Worm (Caenorhabditis elegans): ENCODE measurements around the gene F53G2.3.

DNA sequence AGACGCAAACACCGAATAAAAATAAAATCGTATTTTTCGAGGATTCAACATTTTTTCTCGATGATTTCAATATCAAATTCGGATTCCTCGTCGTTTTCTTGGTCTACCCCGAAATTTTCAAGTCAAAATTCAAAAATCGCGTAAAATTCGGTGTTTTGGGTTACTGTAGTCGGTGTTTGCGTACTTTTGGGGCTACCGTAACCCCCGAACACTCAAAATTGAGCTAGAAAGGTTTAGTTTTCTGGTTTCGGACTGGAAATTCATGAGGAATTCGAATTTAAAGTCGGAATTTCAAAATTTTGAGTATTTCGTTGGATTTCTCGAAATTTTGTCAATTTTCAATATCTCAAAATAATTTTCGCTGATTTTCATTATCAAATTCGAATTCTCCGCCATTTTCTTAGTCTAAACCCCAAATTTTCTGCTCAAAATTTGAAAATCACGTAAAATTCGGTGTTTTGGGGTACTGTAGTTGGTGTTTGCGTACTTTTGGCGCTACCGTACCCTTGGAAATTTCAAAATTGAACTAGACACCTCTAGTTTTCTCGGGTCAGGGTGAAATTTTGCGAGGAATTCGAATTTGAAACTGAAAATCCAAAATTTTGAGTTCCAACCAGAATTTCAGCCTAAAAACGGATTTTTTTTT is 24.1 kb upstream of the F53G2.3 start:
- TF ChIP-seq ztf-4 (tag; optimal IDR thresholded peaks at IDR 0.05) (no peak), ztf-11 (tag; optimal IDR thresholded peaks at IDR 0.05) (no peak), unc-62 (GFP tag; optimal IDR thresholded peaks at IDR 0.05) (no peak), lin-39 (tag; optimal IDR thresholded peaks at IDR 0.05) (no peak), nhr-12 (tag; optimal IDR thresholded peaks at IDR 0.05) (no peak), nhr-11 (tag; optimal IDR thresholded peaks at IDR 0.05) (no peak), unc-39 (tag; optimal IDR thresholded peaks at IDR 0.05) (no peak), alr-1 (tag; optimal IDR thresholded peaks at IDR 0.05) (no peak)

Measured in whole organism, L2 larva.